Fruit fly (Drosophila melanogaster) whole organism: Measurements from ENCODE around the gene CG33493.

Experiments used
- Dll ChIP-seq: fragments of >200 bp; optimal IDR thresholded peaks from 2 replicates; lab custom pipeline; 2017
- usp ChIP-seq: fragments of >200 bp; optimal IDR thresholded peaks from 2 replicates; lab custom pipeline; 2017; ENCODE audit warnings: missing biosample characterization, missing genetic modification characterization, mixed read lengths

dm6 chr3L:10735095-10735494, 42.1 kb upstream of the CG33493 start:
- TF ChIP-seq usp (GFP tag; lab: Kevin White, UChicago): no peak
- TF ChIP-seq Dll (lab: Kevin White, UChicago): no peak
